Fruit fly (Drosophila melanogaster) whole organism, prepupa: Measurements from ENCODE around the gene CG1542.

ENCODE experiments used
- CG11294 ChIP-seq: fragments of 200-800 bp; sonication (Bioruptor generic); IDR thresholded peaks from 2 replicates; pipeline ENCODE4 v1.3.6; 2022; ENCODE audit warnings: missing biosample characterization, missing genetic modification characterization
- CG34406 ChIP-seq: fragments of 200-800 bp; sonication (Bioruptor generic); optimal IDR thresholded peaks from 3 replicates; lab custom pipeline; 2016; ENCODE audit warnings: missing biosample characterization, missing genetic modification characterization
- CG6792 ChIP-seq: fragments of 200-800 bp; sonication (Bioruptor generic); optimal IDR thresholded peaks from 3 replicates; lab custom pipeline; 2016; ENCODE audit warnings: missing biosample characterization, missing genetic modification characterization
- CG9139 ChIP-seq: fragments of 200-800 bp; sonication (Bioruptor generic); optimal IDR thresholded peaks from 3 replicates; lab custom pipeline; 2017; ENCODE audit warnings: missing biosample characterization, mild to moderate bottlenecking, missing genetic modification characterization
- Gug ChIP-seq: fragments of 200-800 bp; sonication (Bioruptor generic); IDR thresholded peaks from 2 replicates; pipeline ENCODE4 v1.3.6; 2022; ENCODE audit warnings: missing biosample characterization, missing genetic modification characterization
- Lpt ChIP-seq: fragments of 200-800 bp; sonication (Bioruptor generic); optimal IDR thresholded peaks from 3 replicates; lab custom pipeline; 2016; ENCODE audit warnings: missing biosample characterization, missing genetic modification characterization
- Met ChIP-seq: fragments of 200-800 bp; sonication (Bioruptor generic); optimal IDR thresholded peaks from 3 replicates; lab custom pipeline; 2016; ENCODE audit warnings: missing biosample characterization, missing genetic modification characterization
- Sox15 ChIP-seq: fragments of 200-800 bp; sonication (Bioruptor generic); optimal IDR thresholded peaks from 3 replicates; lab custom pipeline; 2016; ENCODE audit warnings: missing biosample characterization, missing genetic modification characterization
- fd59A ChIP-seq: fragments of 200-800 bp; sonication (Bioruptor generic); optimal IDR thresholded peaks from 2 replicates; lab custom pipeline; 2017; ENCODE audit warnings: missing biosample characterization, mild to moderate bottlenecking, missing genetic modification characterization, missing genetic modification reagents

- TF ChIP-seq CG9139 (GFP tag; lab: Kevin White, UChicago) (no peak), fd59A (no peak), CG34406 (no peak), Sox15 (GFP tag; lab: Kevin White, UChicago) (no peak), Gug (GFP tag; lab: Robert Waterston, UW) (no peak), CG11294 (GFP tag; lab: Robert Waterston, UW) (no peak), Lpt (GFP tag; lab: Kevin White, UChicago) (no peak), CG6792 (GFP tag; lab: Kevin White, UChicago) (no peak), Met (GFP tag; lab: Kevin White, UChicago) (no peak)
Observed at dm6 chr3R:31240023-31240422, 26.8 kb downstream of the CG1542 start.
